Fruit fly (Drosophila melanogaster) whole organism, prepupa: ENCODE results near the gene Snx27.

Source experiments
- Blimp-1 ChIP-seq: fragments of 200-800 bp; sonication (Bioruptor generic); optimal IDR thresholded peaks from 3 replicates; lab custom pipeline; 2017; ENCODE audit warnings: missing biosample characterization, missing genetic modification characterization, mild to moderate bottlenecking, moderate library complexity, missing genetic modification reagents
- CG10631 ChIP-seq: fragments of 200-800 bp; sonication (Bioruptor generic); optimal IDR thresholded peaks from 2 replicates; lab custom pipeline; 2016; ENCODE audit warnings: missing biosample characterization, missing genetic modification characterization
- CG10669 ChIP-seq: fragments of 200-800 bp; sonication (Bioruptor generic); optimal IDR thresholded peaks from 3 replicates; lab custom pipeline; 2018; ENCODE audit warnings: missing biosample characterization, mild to moderate bottlenecking, missing genetic modification characterization, moderate library complexity
- CG11294 ChIP-seq: fragments of 200-800 bp; sonication (Bioruptor generic); IDR thresholded peaks from 2 replicates; pipeline ENCODE4 v1.3.6; 2022; ENCODE audit warnings: missing biosample characterization, missing genetic modification characterization
- CG11902 ChIP-seq: fragments of 200-800 bp; sonication (Bioruptor generic); optimal IDR thresholded peaks from 3 replicates; lab custom pipeline; 2016; ENCODE audit warnings: missing biosample characterization, missing genetic modification characterization
- CG16779 ChIP-seq: fragments of 200-800 bp; sonication (Bioruptor generic); optimal IDR thresholded peaks from 3 replicates; lab custom pipeline; 2017; ENCODE audit warnings: missing biosample characterization, mild to moderate bottlenecking, missing genetic modification characterization
- CG3032 ChIP-seq: fragments of 200-800 bp; optimal IDR thresholded peaks from 2 replicates; lab custom pipeline; 2019; ENCODE audit warnings: missing biosample characterization, mild to moderate bottlenecking, missing genetic modification characterization, moderate library complexity
- CG31627 ChIP-seq: fragments of 200-800 bp; sonication (Bioruptor generic); optimal IDR thresholded peaks from 3 replicates; lab custom pipeline; 2016; ENCODE audit warnings: missing biosample characterization, missing genetic modification characterization
- CG32006 ChIP-seq: fragments of 200-800 bp; sonication (Bioruptor generic); optimal IDR thresholded peaks from 3 replicates; lab custom pipeline; 2017; ENCODE audit warnings: missing biosample characterization, mild to moderate bottlenecking, missing genetic modification characterization
- CG34406 ChIP-seq: fragments of 200-800 bp; sonication (Bioruptor generic); optimal IDR thresholded peaks from 3 replicates; lab custom pipeline; 2016; ENCODE audit warnings: missing biosample characterization, missing genetic modification characterization
- CG3919 ChIP-seq: fragments of 200-800 bp; sonication (Bioruptor generic); optimal IDR thresholded peaks from 3 replicates; lab custom pipeline; 2016; ENCODE audit warnings: missing biosample characterization, missing genetic modification characterization
- CG6163 ChIP-seq: fragments of 200-800 bp; sonication (Bioruptor generic); IDR thresholded peaks from 3 replicates; pipeline ENCODE4 v1.3.6; 2022; ENCODE audit warnings: missing biosample characterization, missing genetic modification characterization
- CG6792 ChIP-seq: fragments of 200-800 bp; sonication (Bioruptor generic); optimal IDR thresholded peaks from 3 replicates; lab custom pipeline; 2016; ENCODE audit warnings: missing biosample characterization, missing genetic modification characterization
- CG6808 ChIP-seq: fragments of 200-800 bp; sonication (Bioruptor generic); optimal IDR thresholded peaks from 3 replicates; lab custom pipeline; 2017; ENCODE audit warnings: missing biosample characterization, missing genetic modification characterization, mild to moderate bottlenecking, moderate library complexity, missing genetic modification reagents
- CG6854 ChIP-seq: fragments of 200-800 bp; sonication (Bioruptor generic); optimal IDR thresholded peaks from 2 replicates; lab custom pipeline; 2017; ENCODE audit warnings: missing biosample characterization, mild to moderate bottlenecking, missing genetic modification characterization
- CG8119 ChIP-seq: fragments of 200-800 bp; sonication (Bioruptor generic); IDR thresholded peaks from 3 replicates; pipeline ENCODE4 v1.3.6; 2022; ENCODE audit warnings: missing biosample characterization, missing genetic modification characterization
- CG8632 ChIP-seq: fragments of 200-800 bp; sonication (Bioruptor generic); optimal IDR thresholded peaks from 3 replicates; lab custom pipeline; 2016; ENCODE audit warnings: missing biosample characterization, missing genetic modification characterization
- CG9139 ChIP-seq: fragments of 200-800 bp; sonication (Bioruptor generic); optimal IDR thresholded peaks from 3 replicates; lab custom pipeline; 2017; ENCODE audit warnings: missing biosample characterization, mild to moderate bottlenecking, missing genetic modification characterization
- Eip75B ChIP-seq: fragments of 200-800 bp; sonication (Bioruptor generic); optimal IDR thresholded peaks from 3 replicates; lab custom pipeline; 2016; ENCODE audit warnings: missing biosample characterization, missing genetic modification characterization
- Eip78C ChIP-seq: fragments of 200-800 bp; sonication (Bioruptor generic); peaks from one replicate; lab custom pipeline; 2016; ENCODE audit warnings: missing biosample characterization, missing genetic modification characterization
- Eip93F ChIP-seq: fragments of 200-800 bp; sonication (Bioruptor generic); optimal IDR thresholded peaks from 2 replicates; lab custom pipeline; 2016; ENCODE audit warnings: missing biosample characterization, mild to moderate bottlenecking, missing genetic modification characterization
- Gug ChIP-seq: fragments of 200-800 bp; sonication (Bioruptor generic); IDR thresholded peaks from 2 replicates; pipeline ENCODE4 v1.3.6; 2022; ENCODE audit warnings: missing biosample characterization, missing genetic modification characterization
- Hr38 ChIP-seq: sonication (Bioruptor generic); optimal IDR thresholded peaks from 2 replicates; lab custom pipeline; 2016; ENCODE audit warnings: missing biosample characterization, missing genetic modification characterization
- Hr39 ChIP-seq: fragments of 200-800 bp; sonication (Bioruptor generic); optimal IDR thresholded peaks from 2 replicates; lab custom pipeline; 2016; ENCODE audit warnings: missing biosample characterization, missing genetic modification characterization
- Hr4 ChIP-seq: fragments of 200-800 bp; sonication (Bioruptor generic); optimal IDR thresholded peaks from 3 replicates; lab custom pipeline; 2016; ENCODE audit warnings: missing biosample characterization, missing genetic modification characterization
- Lpt ChIP-seq: fragments of 200-800 bp; sonication (Bioruptor generic); optimal IDR thresholded peaks from 3 replicates; lab custom pipeline; 2016; ENCODE audit warnings: missing biosample characterization, missing genetic modification characterization
- Met ChIP-seq: fragments of 200-800 bp; sonication (Bioruptor generic); optimal IDR thresholded peaks from 3 replicates; lab custom pipeline; 2016; ENCODE audit warnings: missing biosample characterization, missing genetic modification characterization
- Smox ChIP-seq: fragments of 200-800 bp; sonication (Bioruptor generic); optimal IDR thresholded peaks from 3 replicates; lab custom pipeline; 2016; ENCODE audit warnings: missing biosample characterization, missing genetic modification characterization
- Sox102F ChIP-seq: fragments of 200-800 bp; sonication (Bioruptor generic); optimal IDR thresholded peaks from 2 replicates; lab custom pipeline; 2016; ENCODE audit warnings: missing biosample characterization, mild to moderate bottlenecking, missing genetic modification characterization
- Sox15 ChIP-seq: fragments of 200-800 bp; sonication (Bioruptor generic); optimal IDR thresholded peaks from 3 replicates; lab custom pipeline; 2016; ENCODE audit warnings: missing biosample characterization, missing genetic modification characterization
- achi ChIP-seq: fragments of 200-800 bp; sonication (Bioruptor generic); optimal IDR thresholded peaks from 3 replicates; lab custom pipeline; 2016; ENCODE audit warnings: missing biosample characterization, missing genetic modification characterization
- acj6 ChIP-seq: fragments of 200-800 bp; sonication (Bioruptor generic); optimal IDR thresholded peaks from 3 replicates; lab custom pipeline; 2016; ENCODE audit warnings: missing biosample characterization, missing genetic modification characterization
- cyc ChIP-seq: fragments of 200-800 bp; sonication (Bioruptor generic); optimal IDR thresholded peaks from 3 replicates; lab custom pipeline; 2016; ENCODE audit warnings: missing biosample characterization, missing genetic modification characterization
- dac ChIP-seq: fragments of 200-800 bp; sonication (Bioruptor generic); optimal IDR thresholded peaks from 2 replicates; lab custom pipeline; 2017; ENCODE audit warnings: missing biosample characterization, mild to moderate bottlenecking, missing genetic modification characterization
- eg ChIP-seq: fragments of 200-800 bp; sonication (Bioruptor generic); IDR thresholded peaks from 3 replicates; pipeline ENCODE4 v1.3.6; 2022; ENCODE audit warnings: missing biosample characterization, missing genetic modification characterization
- esn ChIP-seq: fragments of 200-800 bp; sonication (Bioruptor generic); optimal IDR thresholded peaks from 2 replicates; lab custom pipeline; 2016; ENCODE audit warnings: missing biosample characterization, mild to moderate bottlenecking, missing genetic modification characterization, moderate library complexity
- fd59A ChIP-seq: fragments of 200-800 bp; sonication (Bioruptor generic); optimal IDR thresholded peaks from 2 replicates; lab custom pipeline; 2017; ENCODE audit warnings: missing biosample characterization, mild to moderate bottlenecking, missing genetic modification characterization, missing genetic modification reagents
- fkh ChIP-seq: fragments of 200-800 bp; sonication (Bioruptor generic); optimal IDR thresholded peaks from 3 replicates; lab custom pipeline; 2017; ENCODE audit warnings: missing biosample characterization, mild to moderate bottlenecking, missing genetic modification characterization, moderate library complexity
- net ChIP-seq: fragments of 200-800 bp; sonication (Bioruptor generic); optimal IDR thresholded peaks from 3 replicates; lab custom pipeline; 2016; ENCODE audit warnings: missing biosample characterization, missing genetic modification characterization
- spab ChIP-seq: fragments of 200-800 bp; sonication (Bioruptor generic); optimal IDR thresholded peaks from 2 replicates; lab custom pipeline; 2017; ENCODE audit warnings: missing biosample characterization, mild to moderate bottlenecking, missing genetic modification characterization, missing genetic modification reagents
- ss ChIP-seq, 2 experiments: fragments of 200-800 bp; sonication (Bioruptor generic); optimal IDR thresholded peaks; 2 replicates in 1 of 2; 3 replicates in 1 of 2; lab custom pipeline; 2017 to 2018; ENCODE audit warnings: mild to moderate bottlenecking in 2 of 2, missing biosample characterization in 2 of 2, missing genetic modification characterization in 2 of 2, moderate library complexity in 1 of 2
- svp ChIP-seq: fragments of 200-800 bp; sonication (Bioruptor generic); peaks from one replicate; lab custom pipeline; 2016; ENCODE audit warnings: missing biosample characterization, missing genetic modification characterization
- topi ChIP-seq: fragments of 200-800 bp; sonication (Bioruptor generic); optimal IDR thresholded peaks from 3 replicates; lab custom pipeline; 2016; ENCODE audit warnings: missing biosample characterization, missing genetic modification characterization
- vri ChIP-seq: fragments of 200-800 bp; sonication (Bioruptor generic); optimal IDR thresholded peaks from 3 replicates; lab custom pipeline; 2016; ENCODE audit warnings: missing biosample characterization, mild to moderate bottlenecking, missing genetic modification characterization

Gene Snx27

DNA sequence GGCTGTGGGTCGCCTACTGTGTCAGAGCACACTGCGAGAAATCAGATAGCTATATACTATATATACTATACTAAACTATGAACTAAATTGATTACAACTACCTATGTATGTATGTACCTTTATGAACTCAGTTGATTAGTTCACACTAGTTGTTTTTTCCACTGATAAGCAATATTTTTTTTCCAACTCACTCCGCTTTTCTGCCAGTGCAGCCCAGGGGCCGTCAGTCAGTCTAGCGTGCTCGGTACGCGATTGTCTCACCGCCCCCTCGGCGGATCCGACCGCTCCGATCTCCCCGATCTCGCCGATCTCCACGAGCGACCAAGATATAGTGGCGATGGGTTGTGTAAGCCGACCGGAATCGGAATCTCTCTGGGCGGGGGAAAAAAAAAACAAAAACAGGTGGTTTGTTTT is 31.9 kb downstream of the Snx27 start (continued):
- TF ChIP-seq CG32006 (GFP tag; lab: Kevin White, UChicago) (peak; percentile 83), CG31627 (GFP tag; lab: Kevin White, UChicago) (no peak), topi (GFP tag; lab: Kevin White, UChicago) (peak; percentile 33), CG8119 (GFP tag; lab: Robert Waterston, UW) (peak; percentile 86), Blimp-1 (GFP tag; lab: Kevin White, UChicago) (no peak), CG9139 (peak; percentile 71), CG16779 (tag; lab: Kevin White, UChicago) (peak; percentile 81), CG11902 (GFP tag; lab: Kevin White, UChicago) (peak; percentile 36), Sox102F (GFP tag; lab: Kevin White, UChicago) (no peak), CG6854 (GFP tag; lab: Kevin White, UChicago) (no peak), Eip75B (GFP tag; lab: Kevin White, UChicago) (peak; percentile 71), CG3032 (tag; lab: Kevin White, UChicago) (peak; percentile 74), Eip78C (GFP tag; lab: Kevin White, UChicago) (peak; percentile 88), CG10631 (GFP tag; lab: Kevin White, UChicago) (peak; percentile 61), CG10669 (GFP tag; lab: Kevin White, UChicago) (peak; percentile 76), net (GFP tag; lab: Kevin White, UChicago) (peak; percentile 52), achi (GFP tag; lab: Kevin White, UChicago) (peak; percentile 54)

dm6 chrX:5705097-5705496 is 32.7 kb downstream of the Snx27 start:
- TF ChIP-seq Eip75B (GFP tag; lab: Kevin White, UChicago) (no peak), CG6792 (no peak), Hr39 (GFP tag; lab: Kevin White, UChicago) (no peak), Sox102F (GFP tag; lab: Kevin White, UChicago) (no peak), Met (GFP tag; lab: Kevin White, UChicago) (no peak), Hr4 (GFP tag; lab: Kevin White, UChicago) (no peak), esn (GFP tag; lab: Kevin White, UChicago) (no peak), acj6 (GFP tag; lab: Kevin White, UChicago) (no peak), Gug (no peak), cyc (GFP tag; lab: Kevin White, UChicago) (no peak), CG10631 (GFP tag; lab: Kevin White, UChicago) (no peak)

dm6 chrX:5699824-5700498 is 37.9 kb downstream of the Snx27 start:
- TF ChIP-seq acj6 (GFP tag; lab: Kevin White, UChicago) (peak; percentile 67), CG6163 (peak; percentile 63; the same call in 2 of the 3 replicates), eg (peak; percentile 49; the same call in 1 of the 3 replicates), Eip78C (GFP tag; lab: Kevin White, UChicago) (peak; percentile 93), cyc (GFP tag; lab: Kevin White, UChicago) (peak; percentile 62), CG6808 (GFP tag; lab: Kevin White, UChicago) (peak; percentile 44), Smox (GFP tag; lab: Kevin White, UChicago) (peak; percentile 63), Lpt (peak; percentile 53), CG32006 (GFP tag; lab: Kevin White, UChicago) (peak; percentile 81), Hr4 (GFP tag; lab: Kevin White, UChicago) (peak; percentile 75), CG8119 (GFP tag; lab: Robert Waterston, UW) (peak; percentile 73), Sox15 (GFP tag; lab: Kevin White, UChicago) (peak; percentile 44), Hr38 (no peak), CG34406 (GFP tag; lab: Kevin White, UChicago) (peak; percentile 52), ss (GFP tag; optimal IDR thresholded peaks at IDR 0.05; lab: Kevin White, UChicago) (peak; percentile 2 to 60), net (GFP tag; lab: Kevin White, UChicago) (peak; percentile 35), CG16779 (tag; lab: Kevin White, UChicago) (peak; percentile 37), CG11294 (GFP tag; lab: Robert Waterston, UW) (no peak), Hr39 (GFP tag; lab: Kevin White, UChicago) (peak; percentile 67), CG3032 (tag; lab: Kevin White, UChicago) (peak; percentile 51), dac (no peak), Gug (peak; percentile 57), CG3919 (GFP tag; lab: Kevin White, UChicago) (peak; percentile 70), vri (peak; percentile 56), CG8632 (GFP tag; lab: Kevin White, UChicago) (peak; percentile 45), fd59A (peak; percentile 14), CG31627 (GFP tag; lab: Kevin White, UChicago) (peak; percentile 61), svp (GFP tag; lab: Kevin White, UChicago) (peak; percentile 83), fkh (no peak), CG6854 (GFP tag; lab: Kevin White, UChicago) (no peak), spab (GFP tag; lab: Kevin White, UChicago) (peak; percentile 42), Eip93F (GFP tag; lab: Kevin White, UChicago) (no peak), Met (GFP tag; lab: Kevin White, UChicago) (peak; percentile 73)
